Fruit fly (Drosophila melanogaster): Measurements from ENCODE around the gene CG3942.

- TF ChIP-seq usp (GFP tag; optimal IDR thresholded peaks at IDR 0.05) (no peak), CG8478 (optimal IDR thresholded peaks at IDR 0.05) (no peak), EcR (GFP tag; optimal IDR thresholded peaks at IDR 0.05) (no peak)
These were observed 31.6 kb downstream of the CG3942 start for dm6 chr3R:12285589-12285988.

All from whole organism.